Fruit fly (Drosophila melanogaster): ENCODE measurements around the gene Coq3.
A peak's percentile ranks its signal among the peaks of the same experiment; 100 is the strongest.

Coq3 gene

DNA sequence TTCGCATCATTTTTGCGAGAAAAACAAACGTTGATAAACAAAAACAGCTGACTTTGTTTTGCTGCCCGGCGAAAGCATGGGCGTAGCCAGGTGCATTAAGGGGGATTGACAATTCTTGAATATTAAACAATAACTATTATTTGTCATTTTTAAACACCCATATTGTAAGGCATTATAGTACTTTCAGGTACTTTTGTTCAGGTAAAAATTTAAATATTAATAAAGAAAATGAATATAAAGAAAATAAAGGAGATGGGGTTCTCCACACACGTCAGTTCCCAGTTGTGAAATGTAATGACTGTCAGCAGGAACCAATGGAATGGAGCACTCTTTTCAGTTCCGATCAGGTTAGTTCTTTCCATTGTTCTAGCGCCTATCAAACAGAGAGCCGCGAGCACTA is at the start of gene Coq3, which contains the start of gene Pld3:
Gene Coq3 (minus strand): TSS at position 58 of the 400 bp plus-strand sequence.
Gene Pld3 (plus strand): TSS at position 294 of the 400 bp plus-strand sequence.
- TF ChIP-seq ro (GFP tag; IDR thresholded peaks at IDR 0.05): no peak
- peak; percentile 37 for TF ChIP-seq ash1 (GFP tag; optimal IDR thresholded peaks at IDR 0.05)
- peak; percentile 64 for TF ChIP-seq CG2116 (GFP tag; optimal IDR thresholded peaks at IDR 0.05)
- peak; percentile 82 for TF ChIP-seq CG4424 (GFP tag; optimal IDR thresholded peaks at IDR 0.05)
- TF ChIP-seq croc (GFP tag; conservative IDR thresholded peaks at IDR 0.05): peak; percentile 60
- peak; percentile 40 for TF ChIP-seq eyg (GFP tag; optimal IDR thresholded peaks at IDR 0.05)
- TF ChIP-seq stwl (tag; optimal IDR thresholded peaks at IDR 0.05): peak; percentile 26
- TF ChIP-seq CG12219 (GFP tag; optimal IDR thresholded peaks at IDR 0.05): peak; percentile 56
- no peak for TF ChIP-seq CG8478 (optimal IDR thresholded peaks at IDR 0.05)
- TF ChIP-seq disco-r (GFP tag; optimal IDR thresholded peaks at IDR 0.05): no peak
- TF ChIP-seq Sox102F (GFP tag; optimal IDR thresholded peaks at IDR 0.05): peak; percentile 87
- TF ChIP-seq CG10462 (GFP tag; optimal IDR thresholded peaks at IDR 0.05): peak; percentile 54
- TF ChIP-seq Dfd (GFP tag; optimal IDR thresholded peaks at IDR 0.05): no peak
- TF ChIP-seq luna (GFP tag; optimal IDR thresholded peaks at IDR 0.05): peak; percentile 31
- TF ChIP-seq Hr39 (optimal IDR thresholded peaks at IDR 0.05): no peak
- peak; percentile 64 for TF ChIP-seq CG7987 (GFP tag; optimal IDR thresholded peaks at IDR 0.05)
- TF ChIP-seq eve (GFP tag; optimal IDR thresholded peaks at IDR 0.05): no peak
- no peak for TF ChIP-seq Dll (GFP tag; IDR thresholded peaks at IDR 0.05; ENCODE audit: partially characterized antibody)
- no peak for TF ChIP-seq wor (GFP tag; IDR thresholded peaks at IDR 0.05)
- TF ChIP-seq gsb-n (tag; optimal IDR thresholded peaks at IDR 0.05): peak; percentile 61
- TF ChIP-seq kni (GFP tag; optimal IDR thresholded peaks at IDR 0.05): no peak
- peak; percentile 73 for TF ChIP-seq CG16815 (GFP tag; optimal IDR thresholded peaks at IDR 0.05)
- TF ChIP-seq Atf3 (GFP tag; optimal IDR thresholded peaks at IDR 0.05): peak; percentile 58
- peak; percentile 90 for TF ChIP-seq Gug (GFP tag; IDR thresholded peaks at IDR 0.05)
- peak; percentile 56; the same call in 1 of the 2 replicates for TF ChIP-seq danr (GFP tag; IDR thresholded peaks at IDR 0.05)
- peak; percentile 65 for TF ChIP-seq CG18764 (GFP tag; optimal IDR thresholded peaks at IDR 0.05)
- TF ChIP-seq nom (GFP tag; optimal IDR thresholded peaks at IDR 0.05): peak; percentile 86
- TF ChIP-seq Taf1 (GFP tag; IDR thresholded peaks at IDR 0.05): no peak
- TF ChIP-seq CG9932 (GFP tag; IDR thresholded peaks at IDR 0.05): peak; percentile 80
- peak; percentile 80 for TF ChIP-seq Mad (GFP tag; optimal IDR thresholded peaks at IDR 0.05)
- peak; percentile 84 for TF ChIP-seq CG3281 (GFP tag; optimal IDR thresholded peaks at IDR 0.05)
- TF ChIP-seq klu (GFP tag; IDR thresholded peaks at IDR 0.05): peak; percentile 44; the same call in 1 of the 2 replicates
- TF ChIP-seq Max (GFP tag; optimal IDR thresholded peaks at IDR 0.05): peak; percentile 72
- TF ChIP-seq CG10959 (GFP tag; IDR thresholded peaks at IDR 0.05): peak; percentile 46
- peak; percentile 35 for TF ChIP-seq Atf-2 (GFP tag; optimal IDR thresholded peaks at IDR 0.05)
- no peak for TF ChIP-seq nau (GFP tag; optimal IDR thresholded peaks at IDR 0.05)
- TF ChIP-seq CG43689 (GFP tag; IDR thresholded peaks at IDR 0.05): peak; percentile 73
- TF ChIP-seq CG4820 (GFP tag; optimal IDR thresholded peaks at IDR 0.05): peak; percentile 69
- TF ChIP-seq Neu2 (GFP tag; optimal IDR thresholded peaks at IDR 0.05; ENCODE audit: borderline replicate concordance): no peak
- no peak for TF ChIP-seq br (optimal IDR thresholded peaks at IDR 0.05)
- peak; percentile 71 for TF ChIP-seq CG2875 (GFP tag; optimal IDR thresholded peaks at IDR 0.05)
- peak in 1 of 2 experiments; percentile 28 for TF ChIP-seq insv (GFP tag; optimal IDR thresholded peaks at IDR 0.05)
- TF ChIP-seq CG13894 (tag; optimal IDR thresholded peaks at IDR 0.05): peak; percentile 82
- TF ChIP-seq CG1792 (GFP tag; optimal IDR thresholded peaks at IDR 0.05): peak; percentile 43
- TF ChIP-seq tgo (GFP tag; IDR thresholded peaks at IDR 0.05): peak; percentile 79
- peak; percentile 93 for TF ChIP-seq Drgx (GFP tag; IDR thresholded peaks at IDR 0.05)
- TF ChIP-seq CG12299 (tag; optimal IDR thresholded peaks at IDR 0.05): peak; percentile 57
- TF ChIP-seq BtbVII (GFP tag; optimal IDR thresholded peaks at IDR 0.05): peak; percentile 80
- TF ChIP-seq usp (GFP tag; optimal IDR thresholded peaks at IDR 0.05): no peak
- TF ChIP-seq btn (GFP tag; optimal IDR thresholded peaks at IDR 0.05): no peak
- no peak for TF ChIP-seq oc (tag; optimal IDR thresholded peaks at IDR 0.05)
- TF ChIP-seq mirr (GFP tag; optimal IDR thresholded peaks at IDR 0.05): peak; percentile 49
- TF ChIP-seq CG3163 (GFP tag; optimal IDR thresholded peaks at IDR 0.05): peak; percentile 7

All from whole organism, embryonic.